Worm (Caenorhabditis elegans) whole organism, L2 larva: Measurements from ENCODE around the gene srt-59.

Experiments
- F13H6.1 ChIP-seq: sonication (generic microtip); optimal IDR thresholded peaks from 2 replicates; lab custom pipeline; 2016; ENCODE audit warnings: missing genetic modification characterization, missing compliant biosample characterization
- aly-2 ChIP-seq: fragments of 150-350 bp; optimal IDR thresholded peaks from 2 replicates; lab custom pipeline; 2014; ENCODE audit warnings: missing biosample characterization, missing genetic modification characterization
- ama-1 ChIP-seq: fragments of 150-350 bp; optimal IDR thresholded peaks from 2 replicates; lab custom pipeline; 2018; ENCODE audit warnings: inconsistent platforms
- blmp-1 ChIP-seq: sonication (generic microtip); optimal IDR thresholded peaks from 2 replicates; lab custom pipeline; 2017; ENCODE audit warnings: missing genetic modification characterization, mild to moderate bottlenecking, missing compliant biosample characterization, antibody characterized with exemption, moderate library complexity; ENCODE audit not compliant: insufficient read depth
- dmd-4 ChIP-seq: sonication (generic microtip); optimal IDR thresholded peaks from 2 replicates; lab custom pipeline; 2017; ENCODE audit warnings: missing biosample characterization, missing genetic modification characterization
- fos-1 ChIP-seq: fragments of 150-350 bp; optimal IDR thresholded peaks from 2 replicates; lab custom pipeline; 2014; ENCODE audit warnings: missing biosample characterization, missing genetic modification characterization
- lin-11 ChIP-seq: fragments of 150-350 bp; sonication (generic microtip); optimal IDR thresholded peaks from 2 replicates; lab custom pipeline; 2014; ENCODE audit warnings: missing biosample characterization, missing genetic modification characterization, inconsistent platforms, mixed read lengths
- lin-39 ChIP-seq: fragments of 150-350 bp; optimal IDR thresholded peaks from 2 replicates; lab custom pipeline; 2014; ENCODE audit warnings: missing biosample characterization, missing genetic modification reagents, missing genetic modification characterization
- mbf-1 ChIP-seq: sonication (generic microtip); optimal IDR thresholded peaks from 2 replicates; lab custom pipeline; 2017; ENCODE audit warnings: missing biosample characterization, missing genetic modification characterization
- nhr-10 ChIP-seq: sonication (generic microtip); optimal IDR thresholded peaks from 2 replicates; lab custom pipeline; 2017; ENCODE audit warnings: missing biosample characterization, missing genetic modification characterization
- nhr-129 ChIP-seq: fragments of 150-350 bp; optimal IDR thresholded peaks from 2 replicates; lab custom pipeline; 2014; ENCODE audit warnings: missing biosample characterization, missing genetic modification characterization
- sem-4 ChIP-seq: fragments of 150-350 bp; optimal IDR thresholded peaks from 2 replicates; lab custom pipeline; 2014; ENCODE audit warnings: missing biosample characterization, missing genetic modification reagents, missing genetic modification characterization
- unc-39 ChIP-seq: fragments of 150-350 bp; optimal IDR thresholded peaks from 2 replicates; lab custom pipeline; 2014; ENCODE audit warnings: missing biosample characterization, missing genetic modification characterization
- unc-62 ChIP-seq: fragments of 150-350 bp; optimal IDR thresholded peaks from 2 replicates; lab custom pipeline; 2014; ENCODE audit warnings: missing biosample characterization, missing genetic modification reagents, missing genetic modification characterization
- ztf-4 ChIP-seq: fragments of 150-350 bp; optimal IDR thresholded peaks from 2 replicates; lab custom pipeline; 2014; ENCODE audit warnings: missing biosample characterization, missing genetic modification characterization

srt-59 gene

DNA sequence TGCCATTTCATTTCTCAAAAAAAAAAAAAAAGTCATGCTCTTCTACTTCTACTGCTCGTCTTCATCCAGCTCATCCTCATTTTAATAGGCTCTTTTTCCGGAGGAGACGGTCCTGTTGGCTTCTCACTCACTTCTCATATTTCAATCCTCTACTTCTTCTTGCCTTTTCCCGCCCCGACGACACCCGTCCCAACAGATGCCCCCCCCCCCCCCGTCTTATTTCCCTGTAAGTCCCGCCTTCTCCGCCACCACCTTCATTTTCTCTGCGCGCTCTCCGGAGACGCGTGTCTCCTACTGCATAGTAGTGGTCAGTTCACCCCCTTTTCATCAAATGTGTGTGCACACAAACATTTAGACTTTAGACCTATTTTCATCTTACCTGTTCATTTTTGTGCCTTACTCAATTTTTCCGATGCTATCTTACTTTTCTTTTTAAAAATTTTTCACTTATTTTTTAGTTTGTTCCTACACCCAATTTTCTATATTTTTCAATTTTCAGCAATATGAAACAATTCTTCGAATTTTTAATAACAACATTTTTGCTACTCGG is 42.7 kb downstream of the srt-59 start, which contains the start of gene efn-4:
Gene efn-4 (plus strand): TSS at position 500 of the 550 bp plus-strand sequence.
- TF ChIP-seq unc-62 (GFP tag; lab: Kevin White, UChicago) (no peak), unc-39 (tag; lab: Kevin White, UChicago) (no peak), lin-39 (tag; lab: Kevin White, UChicago) (no peak), ama-1 (lab: Kevin White, UChicago) (no peak), blmp-1 (tag; lab: Kevin White, UChicago) (no peak), sem-4 (tag; lab: Kevin White, UChicago) (no peak), ztf-4 (tag; lab: Kevin White, UChicago) (no peak), mbf-1 (tag; lab: Kevin White, UChicago) (no peak), dmd-4 (tag; lab: Kevin White, UChicago) (no peak), F13H6.1 (tag; lab: Kevin White, UChicago) (no peak)

DNA sequence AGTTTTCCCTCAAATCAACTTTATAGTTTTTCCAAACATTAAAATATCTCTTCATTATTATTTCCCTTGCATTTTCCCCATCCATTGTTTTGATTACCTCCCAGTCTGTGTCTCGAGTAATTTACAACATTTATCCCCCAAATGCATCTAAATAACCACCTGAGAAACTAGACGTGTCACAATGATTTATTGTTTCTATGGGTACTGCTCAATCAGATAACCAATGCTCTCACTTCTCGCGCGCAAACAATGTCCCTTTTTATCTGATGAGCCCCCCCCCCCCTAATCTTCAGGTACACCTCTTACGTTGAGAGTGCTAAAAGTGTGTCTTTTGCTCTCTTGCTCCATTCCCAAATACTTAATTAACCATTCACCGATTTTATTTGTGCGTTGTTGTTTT is 47.5 kb downstream of the srt-59 start:
- no peak for TF ChIP-seq nhr-10 (tag; lab: Kevin White, UChicago)
- no peak for TF ChIP-seq lin-11
- no peak for TF ChIP-seq ztf-4 (tag; lab: Kevin White, UChicago)
- TF ChIP-seq aly-2: no peak

- TF ChIP-seq nhr-129: no peak
- peak; percentile 30 for TF ChIP-seq fos-1
- TF ChIP-seq, all 48 proteins: peak for 1
Observed at ce11 chrIV:551923-552322, 49.6 kb downstream of the srt-59 start.
